Fruit fly (Drosophila melanogaster) whole organism, wandering third instar larva: ENCODE data around the gene CG3436.

Experiments used
- OdsH ChIP-seq: fragments of 200-800 bp; sonication (Bioruptor generic); optimal IDR thresholded peaks from 2 replicates; lab custom pipeline; 2016; ENCODE audit warnings: missing biosample characterization, mild to moderate bottlenecking, missing genetic modification characterization
- h ChIP-seq: fragments of 200-800 bp; sonication (Bioruptor generic); optimal IDR thresholded peaks from 3 replicates; lab custom pipeline; 2016; ENCODE audit warnings: missing biosample characterization, mild to moderate bottlenecking, missing genetic modification characterization
- psq ChIP-seq: fragments of 200-800 bp; sonication (Bioruptor generic); optimal IDR thresholded peaks from 3 replicates; lab custom pipeline; 2017; ENCODE audit warnings: missing biosample characterization, mild to moderate bottlenecking, missing genetic modification characterization, moderate library complexity

dm6 chr2L:139610-140009 is 16.2 kb upstream of the CG3436 start:
- TF ChIP-seq OdsH (GFP tag; lab: Kevin White, UChicago) (no peak), psq (GFP tag; lab: Kevin White, UChicago) (no peak), h (GFP tag; lab: Kevin White, UChicago) (peak; percentile 16)
